Fruit fly (Drosophila melanogaster) whole organism, wandering third instar larva: Measurements from ENCODE around the gene CG12818.

ENCODE experiments used
- Abd-B ChIP-seq: fragments of >200 bp; optimal IDR thresholded peaks from 2 replicates; lab custom pipeline; 2017; ENCODE audit warnings: missing biosample characterization, missing genetic modification characterization
- CG32264 ChIP-seq: fragments of 200-800 bp; sonication (Bioruptor generic); optimal IDR thresholded peaks from 2 replicates; lab custom pipeline; 2016; ENCODE audit warnings: missing biosample characterization, missing genetic modification characterization
- CrebA ChIP-seq: fragments of 200-800 bp; sonication (Bioruptor generic); optimal IDR thresholded peaks from 2 replicates; lab custom pipeline; 2016; ENCODE audit warnings: missing biosample characterization, mild to moderate bottlenecking, missing genetic modification characterization, borderline replicate concordance
- Dfd ChIP-seq: fragments of >200 bp; optimal IDR thresholded peaks from 2 replicates; lab custom pipeline; 2017; ENCODE audit warnings: missing biosample characterization, missing genetic modification characterization
- Dif ChIP-seq: fragments of 200-275, 200-300 bp; sonication (Bioruptor generic); optimal IDR thresholded peaks from 2 replicates; lab custom pipeline; 2018; ENCODE audit warnings: missing biosample characterization, missing genetic modification characterization; ENCODE audit not compliant: partially characterized antibody
- HLH106 ChIP-seq: fragments of 200-800 bp; optimal IDR thresholded peaks from 3 replicates; lab custom pipeline; 2019; ENCODE audit warnings: missing biosample characterization, mild to moderate bottlenecking, missing genetic modification characterization, moderate library complexity
- Hnf4 ChIP-seq: fragments of 200-800 bp; sonication (Bioruptor generic); optimal IDR thresholded peaks from 2 replicates; lab custom pipeline; 2016; ENCODE audit warnings: missing biosample characterization, mild to moderate bottlenecking, missing genetic modification characterization
- Hr78 ChIP-seq: fragments of >200 bp; optimal IDR thresholded peaks from 2 replicates; lab custom pipeline; 2017; ENCODE audit warnings: missing biosample characterization, missing genetic modification characterization
- Hr83 ChIP-seq: fragments of 200-300 bp; sonication (Bioruptor generic); optimal IDR thresholded peaks from 2 replicates; lab custom pipeline; 2016; ENCODE audit warnings: missing biosample characterization, mild to moderate bottlenecking, missing genetic modification characterization, moderate library complexity; ENCODE audit not compliant: poor library complexity, severe bottlenecking
- Jra ChIP-seq: sonication (Bioruptor generic); optimal IDR thresholded peaks from 2 replicates; lab custom pipeline; 2016; ENCODE audit warnings: missing biosample characterization, missing genetic modification characterization
- Myc ChIP-seq: fragments of >200 bp; optimal IDR thresholded peaks from 2 replicates; lab custom pipeline; 2017
- N ChIP-seq: fragments of >200 bp; optimal IDR thresholded peaks from 2 replicates; lab custom pipeline; 2018; ENCODE audit warnings: missing biosample characterization, missing external identifiers, missing genetic modification characterization
- OdsH ChIP-seq: fragments of 200-800 bp; sonication (Bioruptor generic); optimal IDR thresholded peaks from 2 replicates; lab custom pipeline; 2016; ENCODE audit warnings: missing biosample characterization, mild to moderate bottlenecking, missing genetic modification characterization
- Rel ChIP-seq, 2 experiments: fragments of 200-800 bp; sonication (Bioruptor generic) in 1 of 2; optimal IDR thresholded peaks; 2 replicates in 1 of 2; 3 replicates in 1 of 2; lab custom pipeline; 2016 to 2019; ENCODE audit warnings: mild to moderate bottlenecking in 2 of 2, missing biosample characterization in 2 of 2, missing genetic modification characterization in 2 of 2, moderate library complexity in 1 of 2
- br ChIP-seq: fragments of 200-800 bp; sonication (Bioruptor generic); optimal IDR thresholded peaks from 2 replicates; lab custom pipeline; 2016; ENCODE audit warnings: missing biosample characterization, missing genetic modification characterization
- brk ChIP-seq: fragments of 200-800 bp; sonication (Bioruptor generic); optimal IDR thresholded peaks from 2 replicates; lab custom pipeline; 2016; ENCODE audit warnings: missing biosample characterization, mild to moderate bottlenecking, missing genetic modification characterization
- dmrt93B ChIP-seq: fragments of 200-800 bp; sonication (Bioruptor generic); optimal IDR thresholded peaks from 2 replicates; lab custom pipeline; 2018; ENCODE audit warnings: missing biosample characterization, mild to moderate bottlenecking, missing genetic modification characterization
- dsf ChIP-seq: sonication (Bioruptor generic); optimal IDR thresholded peaks from 2 replicates; lab custom pipeline; 2016; ENCODE audit warnings: missing biosample characterization, missing genetic modification characterization, borderline replicate concordance
- foxo ChIP-seq, 2 experiments: fragments of 200-800 bp; sonication (Bioruptor generic); optimal IDR thresholded peaks; 2 replicates in 1 of 2; 3 replicates in 1 of 2; lab custom pipeline; 2016 to 2017; ENCODE audit warnings: missing biosample characterization in 2 of 2, missing genetic modification characterization in 2 of 2
- fru ChIP-seq: fragments of 200-800 bp; sonication (Bioruptor generic); optimal IDR thresholded peaks from 3 replicates; lab custom pipeline; 2016; ENCODE audit warnings: missing biosample characterization, mild to moderate bottlenecking, missing genetic modification characterization
- h ChIP-seq: fragments of 200-800 bp; sonication (Bioruptor generic); optimal IDR thresholded peaks from 3 replicates; lab custom pipeline; 2016; ENCODE audit warnings: missing biosample characterization, mild to moderate bottlenecking, missing genetic modification characterization
- jim ChIP-seq: fragments of 175-275, 200-325 bp; sonication (Bioruptor generic); optimal IDR thresholded peaks from 2 replicates; lab custom pipeline; 2016; ENCODE audit warnings: missing biosample characterization, mild to moderate bottlenecking, missing genetic modification characterization
- lola ChIP-seq: fragments of >200 bp; optimal IDR thresholded peaks from 2 replicates; lab custom pipeline; 2017; ENCODE audit warnings: missing biosample characterization, missing genetic modification characterization
- pan ChIP-seq: fragments of >200 bp; optimal IDR thresholded peaks from 2 replicates; lab custom pipeline; 2017
- psq ChIP-seq: fragments of 200-800 bp; sonication (Bioruptor generic); optimal IDR thresholded peaks from 3 replicates; lab custom pipeline; 2017; ENCODE audit warnings: missing biosample characterization, mild to moderate bottlenecking, missing genetic modification characterization, moderate library complexity
- rgr ChIP-seq: fragments of 200-800 bp; sonication (Bioruptor generic); optimal IDR thresholded peaks from 3 replicates; lab custom pipeline; 2016; ENCODE audit warnings: missing biosample characterization, mild to moderate bottlenecking, missing genetic modification characterization
- sage ChIP-seq: fragments of 200-800 bp; sonication (Bioruptor generic); optimal IDR thresholded peaks from 2 replicates; lab custom pipeline; 2016; ENCODE audit warnings: missing biosample characterization, mild to moderate bottlenecking, missing genetic modification characterization
- sv ChIP-seq: fragments of 200-800 bp; sonication (Bioruptor generic); optimal IDR thresholded peaks from 3 replicates; lab custom pipeline; 2016; ENCODE audit warnings: missing biosample characterization, missing genetic modification characterization
- tai ChIP-seq: sonication (Bioruptor generic); optimal IDR thresholded peaks from 2 replicates; lab custom pipeline; 2016; ENCODE audit warnings: missing biosample characterization, missing genetic modification characterization
- usp ChIP-seq: fragments of >200 bp; optimal IDR thresholded peaks from 2 replicates; lab custom pipeline; 2017; ENCODE audit warnings: missing biosample characterization, missing genetic modification characterization

The CG12818 gene

dm6 chr3R:10356563-10357363 lies 25.4 kb downstream of the CG12818 start (continued):
- TF ChIP-seq Abd-B (GFP tag; lab: Kevin White, UChicago) (no peak), psq (GFP tag; lab: Kevin White, UChicago) (peak; percentile 94), rgr (GFP tag; lab: Kevin White, UChicago) (peak; percentile 93), br (GFP tag; lab: Kevin White, UChicago) (peak; percentile 93), pan (lab: Kevin White, UChicago) (no peak), CrebA (GFP tag; lab: Kevin White, UChicago) (peak; percentile 32), fru (GFP tag; lab: Kevin White, UChicago) (peak; percentile 96)

dm6 chr3R:10357364-10357676 lies 25.9 kb downstream of the CG12818 start:
- TF ChIP-seq Dif (GFP tag; lab: Kevin White, UChicago), result peak; percentile 5
- TF ChIP-seq Myc (lab: Kevin White, UChicago), result no peak

dm6 chr3R:10364287-10364686 lies 32.9 kb downstream of the CG12818 start:
- TF ChIP-seq N (GFP tag; lab: Kevin White, UChicago), result no peak
- TF ChIP-seq rgr (GFP tag; lab: Kevin White, UChicago), result no peak
- TF ChIP-seq Jra (GFP tag; lab: Kevin White, UChicago), result no peak
- TF ChIP-seq CG32264, result no peak
- TF ChIP-seq foxo (GFP tag; optimal IDR thresholded peaks at IDR 0.05; lab: Kevin White, UChicago), result no peak
- TF ChIP-seq Hr78 (GFP tag; lab: Kevin White, UChicago), result no peak
- no peak for TF ChIP-seq Dfd (GFP tag; lab: Kevin White, UChicago)
- no peak for TF ChIP-seq sage (GFP tag; lab: Kevin White, UChicago)
- TF ChIP-seq Abd-B (GFP tag; lab: Kevin White, UChicago), result no peak
- no peak for TF ChIP-seq tai (GFP tag; lab: Kevin White, UChicago)
- TF ChIP-seq sv (GFP tag; lab: Kevin White, UChicago), result no peak

dm6 chr3R:10368251-10368650 lies 36.9 kb downstream of the CG12818 start:
- TF ChIP-seq psq (GFP tag; lab: Kevin White, UChicago) (no peak), foxo (GFP tag; optimal IDR thresholded peaks at IDR 0.05; lab: Kevin White, UChicago) (no peak), dmrt93B (GFP tag; lab: Kevin White, UChicago) (no peak), Hr78 (GFP tag; lab: Kevin White, UChicago) (no peak), Hr83 (GFP tag; lab: Kevin White, UChicago) (no peak), OdsH (GFP tag; lab: Kevin White, UChicago) (no peak), Rel (GFP tag; optimal IDR thresholded peaks at IDR 0.05; lab: Kevin White, UChicago) (no peak), Rel (tag; optimal IDR thresholded peaks at IDR 0.05; lab: Kevin White, UChicago) (no peak), fru (GFP tag; lab: Kevin White, UChicago) (no peak), sage (GFP tag; lab: Kevin White, UChicago) (no peak), HLH106 (tag; lab: Kevin White, UChicago) (no peak), sv (GFP tag; lab: Kevin White, UChicago) (no peak), dsf (no peak)

dm6 chr3R:10369799-10370198 lies 38.4 kb downstream of the CG12818 start:
- TF ChIP-seq jim (GFP tag; lab: Kevin White, UChicago) (no peak), CG32264 (no peak), lola (no peak), Abd-B (GFP tag; lab: Kevin White, UChicago) (no peak), fru (GFP tag; lab: Kevin White, UChicago) (no peak), OdsH (GFP tag; lab: Kevin White, UChicago) (no peak), Hr78 (GFP tag; lab: Kevin White, UChicago) (no peak), Hr83 (GFP tag; lab: Kevin White, UChicago) (no peak), usp (no peak), HLH106 (tag; lab: Kevin White, UChicago) (no peak), CrebA (GFP tag; lab: Kevin White, UChicago) (no peak), rgr (GFP tag; lab: Kevin White, UChicago) (no peak), tai (GFP tag; lab: Kevin White, UChicago) (no peak), brk (GFP tag; lab: Kevin White, UChicago) (no peak), Hnf4 (no peak), psq (GFP tag; lab: Kevin White, UChicago) (no peak), sv (GFP tag; lab: Kevin White, UChicago) (no peak), h (GFP tag; lab: Kevin White, UChicago) (no peak), Dfd (GFP tag; lab: Kevin White, UChicago) (no peak)
